Worm (Caenorhabditis elegans): Measurements from ENCODE around the gene ttc-37.

ce11 chrV:5225660-5226059 lies 21.4 kb downstream of the ttc-37 start:
- no peak for TF ChIP-seq mab-5 (tag; optimal IDR thresholded peaks at IDR 0.05)
- no peak for TF ChIP-seq aly-2 (tag; optimal IDR thresholded peaks at IDR 0.05)
- no peak for TF ChIP-seq unc-39 (tag; optimal IDR thresholded peaks at IDR 0.05)
- TF ChIP-seq elt-3 (tag; optimal IDR thresholded peaks at IDR 0.05): no peak
- TF ChIP-seq ztf-11 (tag; optimal IDR thresholded peaks at IDR 0.05): no peak
- TF ChIP-seq unc-62 (GFP tag; optimal IDR thresholded peaks at IDR 0.05): no peak
- TF ChIP-seq fos-1 (tag; optimal IDR thresholded peaks at IDR 0.05): no peak
- no peak for TF ChIP-seq snpc-4 (tag; optimal IDR thresholded peaks at IDR 0.05)
- TF ChIP-seq ama-1 (optimal IDR thresholded peaks at IDR 0.05): no peak
- no peak for TF ChIP-seq lin-13 (GFP tag; optimal IDR thresholded peaks at IDR 0.05)
- TF ChIP-seq nhr-237 (tag; optimal IDR thresholded peaks at IDR 0.05): no peak
- TF ChIP-seq alr-1 (tag; optimal IDR thresholded peaks at IDR 0.05): no peak
- no peak for TF ChIP-seq ztf-4 (tag; optimal IDR thresholded peaks at IDR 0.05)
- no peak for TF ChIP-seq F13H6.1 (tag; optimal IDR thresholded peaks at IDR 0.05)

Data from whole organism, L2 larva.